Worm (Caenorhabditis elegans) whole organism, young adult: Measurements from ENCODE around the gene srd-21.

Experiments used
- B0261.1 ChIP-seq: sonication (generic microtip); optimal IDR thresholded peaks from 2 replicates; lab custom pipeline; 2016; ENCODE audit warnings: mild to moderate bottlenecking, missing genetic modification characterization, moderate library complexity, missing compliant biosample characterization
- B0336.3 ChIP-seq: fragments of 200-800 bp; sonication (Bioruptor generic); IDR thresholded peaks from 2 replicates; pipeline ENCODE4 v1.3.6; 2022; ENCODE audit warnings: missing genetic modification characterization, missing compliant biosample characterization
- C06A6.2 ChIP-seq: fragments of 200-800 bp; sonication (Bioruptor generic); conservative IDR thresholded peaks from 2 replicates; pipeline ENCODE4 v1.3.6; 2022; ENCODE audit warnings: missing genetic modification characterization, missing compliant biosample characterization
- C17E4.6 ChIP-seq: fragments of 200-800 bp; sonication (Bioruptor generic); IDR thresholded peaks from 2 replicates; pipeline ENCODE4 v1.3.6; 2022; ENCODE audit warnings: missing genetic modification reagents, missing genetic modification characterization, missing compliant biosample characterization
- F57C9.4 ChIP-seq: sonication (generic microtip); optimal IDR thresholded peaks from 2 replicates; lab custom pipeline; 2017; ENCODE audit warnings: mild to moderate bottlenecking, missing genetic modification characterization, missing compliant biosample characterization
- K12H6.12 ChIP-seq: fragments of 200-800 bp; sonication (Bioruptor generic); optimal IDR thresholded peaks from 2 replicates; lab custom pipeline; 2018; ENCODE audit warnings: mild to moderate bottlenecking, missing genetic modification characterization, missing compliant biosample characterization
- Y95B8A.8 ChIP-seq: fragments of 200-800 bp; sonication (Bioruptor generic); IDR thresholded peaks from 2 replicates; pipeline ENCODE4 v1.3.6; 2022; ENCODE audit warnings: missing genetic modification reagents, missing genetic modification characterization, missing compliant biosample characterization
- akir-1 ChIP-seq: fragments of 200-800 bp; sonication (Bioruptor generic); optimal IDR thresholded peaks from 2 replicates; lab custom pipeline; 2018; ENCODE audit warnings: mild to moderate bottlenecking, missing genetic modification characterization, moderate library complexity, missing compliant biosample characterization
- ama-1 ChIP-seq, 3 experiments: fragments of 150-350 bp in 1 of 3; sonication (generic microtip) in 2 of 3; optimal IDR thresholded peaks; 2 replicates each; lab custom pipeline; 2014 to 2018; ENCODE audit warnings: missing biosample characterization in 2 of 3, missing genetic modification characterization in 2 of 3, missing genetic modification reagents in 2 of 3
- athp-1 ChIP-seq: sonication (generic microtip); optimal IDR thresholded peaks from 2 replicates; lab custom pipeline; 2017; ENCODE audit warnings: mild to moderate bottlenecking, missing genetic modification characterization, missing compliant biosample characterization
- attf-3 ChIP-seq: fragments of 200-800 bp; sonication (Bioruptor generic); conservative IDR thresholded peaks from 2 replicates; pipeline ENCODE4 v1.3.6; 2022; ENCODE audit warnings: missing genetic modification reagents, missing genetic modification characterization, missing compliant biosample characterization
- ceh-40 ChIP-seq: fragments of 200-800 bp; sonication (Bioruptor generic); IDR thresholded peaks from 2 replicates; pipeline ENCODE4 v1.3.6; 2022; ENCODE audit warnings: missing genetic modification characterization, missing compliant biosample characterization
- ceh-91 ChIP-seq: fragments of 200-800 bp; sonication (Bioruptor generic); IDR thresholded peaks from 2 replicates; pipeline ENCODE4 v1.3.6; 2022; ENCODE audit warnings: missing genetic modification reagents, missing genetic modification characterization, missing compliant biosample characterization
- die-1 ChIP-seq: sonication (generic microtip); optimal IDR thresholded peaks from 2 replicates; lab custom pipeline; 2016; ENCODE audit warnings: missing genotype, mild to moderate bottlenecking, missing genetic modification characterization, missing compliant biosample characterization
- egrh-3 ChIP-seq: fragments of 200-800 bp; sonication (Bioruptor generic); IDR thresholded peaks from 2 replicates; pipeline ENCODE4 v1.3.6; 2022; ENCODE audit warnings: missing genetic modification reagents, missing genetic modification characterization, missing compliant biosample characterization
- ekl-4 ChIP-seq: fragments of 200-800 bp; sonication (Bioruptor generic); IDR thresholded peaks from 2 replicates; pipeline ENCODE4 v1.3.6; 2022; ENCODE audit warnings: missing genetic modification reagents, missing genetic modification characterization, missing compliant biosample characterization
- fkh-3 ChIP-seq: sonication (generic microtip); optimal IDR thresholded peaks from 2 replicates; lab custom pipeline; 2016; ENCODE audit warnings: mild to moderate bottlenecking, missing genetic modification characterization, missing compliant biosample characterization
- hlh-12 ChIP-seq: sonication (generic microtip); optimal IDR thresholded peaks from 2 replicates; lab custom pipeline; 2016; ENCODE audit warnings: missing genetic modification characterization, missing compliant biosample characterization
- hlh-26 ChIP-seq: fragments of 200-800 bp; sonication (Bioruptor generic); conservative IDR thresholded peaks from 2 replicates; pipeline ENCODE4 v1.3.6; 2022; ENCODE audit warnings: missing genetic modification reagents, missing genetic modification characterization, missing compliant biosample characterization
- lag-1 ChIP-seq: fragments of 200-800 bp; sonication (Bioruptor generic); IDR thresholded peaks from 2 replicates; pipeline ENCODE4 v1.3.6; 2022; ENCODE audit warnings: missing genetic modification reagents, missing genetic modification characterization, missing compliant biosample characterization
- let-526 ChIP-seq: fragments of 200-800 bp; sonication (Bioruptor generic); IDR thresholded peaks from 2 replicates; pipeline ENCODE4 v1.3.6; 2022; ENCODE audit warnings: missing genetic modification reagents, missing genetic modification characterization, missing compliant biosample characterization
- let-607 ChIP-seq, 2 experiments: fragments of 200-800 bp in 1 of 2; sonication (Bioruptor generic) in 1 of 2; sonication (generic microtip) in 1 of 2; optimal IDR thresholded peaks; 2 replicates each; lab custom pipeline; 2016 to 2018; ENCODE audit warnings: mild to moderate bottlenecking in 2 of 2, missing compliant biosample characterization in 2 of 2, missing genetic modification characterization in 2 of 2, moderate library complexity in 2 of 2, missing genotype in 1 of 2
- lin-54 ChIP-seq: fragments of 200-800 bp; sonication (Bioruptor generic); optimal IDR thresholded peaks from 2 replicates; lab custom pipeline; 2018; ENCODE audit warnings: mild to moderate bottlenecking, missing genetic modification characterization, missing compliant biosample characterization
- lir-1 ChIP-seq: fragments of 200-800 bp; sonication (Bioruptor generic); conservative IDR thresholded peaks from 2 replicates; pipeline ENCODE4 v1.3.6; 2022; ENCODE audit warnings: missing genetic modification reagents, missing genetic modification characterization, missing compliant biosample characterization
- madf-10 ChIP-seq: sonication (generic microtip); optimal IDR thresholded peaks from 2 replicates; lab custom pipeline; 2016; ENCODE audit warnings: mild to moderate bottlenecking, missing genetic modification characterization, missing compliant biosample characterization
- mcd-1 ChIP-seq: fragments of 200-800 bp; sonication (Bioruptor generic); IDR thresholded peaks from 2 replicates; pipeline ENCODE4 v1.3.6; 2022; ENCODE audit warnings: missing genetic modification reagents, missing genetic modification characterization, missing compliant biosample characterization
- mel-28 ChIP-seq: sonication (generic microtip); optimal IDR thresholded peaks from 2 replicates; lab custom pipeline; 2016; ENCODE audit warnings: borderline replicate concordance, mild to moderate bottlenecking, missing genetic modification characterization, missing compliant biosample characterization
- mxl-1 ChIP-seq: sonication (generic microtip); optimal IDR thresholded peaks from 2 replicates; lab custom pipeline; 2016; ENCODE audit warnings: missing genetic modification characterization, missing compliant biosample characterization
- nfya-2 ChIP-seq: fragments of 200-800 bp; sonication (Bioruptor generic); IDR thresholded peaks from 2 replicates; pipeline ENCODE4 v1.3.6; 2022; ENCODE audit warnings: missing genetic modification reagents, missing genetic modification characterization, missing compliant biosample characterization
- nfyb-1 ChIP-seq: fragments of 200-800 bp; sonication (Bioruptor generic); IDR thresholded peaks from 2 replicates; pipeline ENCODE4 v1.3.6; 2022; ENCODE audit warnings: missing genetic modification reagents, missing genetic modification characterization, missing compliant biosample characterization
- nhr-120 ChIP-seq: fragments of 200-800 bp; sonication (Bioruptor generic); IDR thresholded peaks from 2 replicates; pipeline ENCODE4 v1.3.6; 2022; ENCODE audit warnings: missing genetic modification characterization, missing compliant biosample characterization
- nhr-179 ChIP-seq: sonication (generic microtip); optimal IDR thresholded peaks from 2 replicates; lab custom pipeline; 2016; ENCODE audit warnings: mild to moderate bottlenecking, missing genetic modification characterization, missing compliant biosample characterization
- nhr-27 ChIP-seq: fragments of 200-800 bp; sonication (Bioruptor generic); optimal IDR thresholded peaks from 2 replicates; lab custom pipeline; 2018; ENCODE audit warnings: mild to moderate bottlenecking, missing genetic modification characterization, moderate library complexity, missing compliant biosample characterization
- nhr-90 ChIP-seq: sonication (generic microtip); optimal IDR thresholded peaks from 2 replicates; lab custom pipeline; 2016; ENCODE audit warnings: missing genotype, mild to moderate bottlenecking, missing genetic modification characterization, missing compliant biosample characterization
- pbrm-1 ChIP-seq: fragments of 200-800 bp; sonication (Bioruptor generic); IDR thresholded peaks from 2 replicates; pipeline ENCODE4 v1.3.6; 2022; ENCODE audit warnings: missing genetic modification reagents, missing genetic modification characterization, missing compliant biosample characterization
- sea-2 ChIP-seq: fragments of 200-800 bp; sonication (Bioruptor generic); IDR thresholded peaks from 2 replicates; pipeline ENCODE4 v1.3.6; 2022; ENCODE audit warnings: missing genetic modification characterization, missing compliant biosample characterization
- snpc-1.1 ChIP-seq: sonication (generic microtip); optimal IDR thresholded peaks from 2 replicates; lab custom pipeline; 2017; ENCODE audit warnings: missing genetic modification characterization, mild to moderate bottlenecking, missing compliant biosample characterization, antibody characterized with exemption, moderate library complexity, missing genotype, missing genetic modification reagents; ENCODE audit not compliant: insufficient read depth
- snpc-1.3 ChIP-seq: sonication (generic microtip); optimal IDR thresholded peaks from 2 replicates; lab custom pipeline; 2017; ENCODE audit warnings: missing genetic modification characterization, mild to moderate bottlenecking, missing compliant biosample characterization, antibody characterized with exemption, moderate library complexity, missing genotype, missing genetic modification reagents; ENCODE audit not compliant: insufficient read depth
- snpc-3.4 ChIP-seq: sonication (generic microtip); optimal IDR thresholded peaks from 2 replicates; lab custom pipeline; 2017; ENCODE audit warnings: missing genetic modification characterization, mild to moderate bottlenecking, missing compliant biosample characterization, antibody characterized with exemption, moderate library complexity, missing genotype, missing genetic modification reagents
- snpc-4 ChIP-seq, 5 experiments: fragments of 150-350 bp in 1 of 5; sonication (generic microtip) in 4 of 5; optimal IDR thresholded peaks; 2 replicates each; lab custom pipeline; 2014 to 2018; ENCODE audit warnings: missing genetic modification characterization in 5 of 5, missing biosample characterization in 3 of 5, antibody characterized with exemption in 2 of 5, mild to moderate bottlenecking in 2 of 5, missing compliant biosample characterization in 2 of 5, missing genotype in 2 of 5, moderate library complexity in 2 of 5, missing genetic modification reagents in 1 of 5
- sptf-2 ChIP-seq: fragments of 200-800 bp; sonication (Bioruptor generic); optimal IDR thresholded peaks from 2 replicates; lab custom pipeline; 2018; ENCODE audit warnings: mild to moderate bottlenecking, missing genetic modification characterization, missing compliant biosample characterization
- tbp1 ChIP-seq: fragments of 200-800 bp; sonication (Bioruptor generic); optimal IDR thresholded peaks from 2 replicates; lab custom pipeline; 2018; ENCODE audit warnings: mild to moderate bottlenecking, missing genetic modification characterization, missing compliant biosample characterization
- zfh-2 ChIP-seq: fragments of 200-800 bp; sonication (Bioruptor generic); conservative IDR thresholded peaks from 2 replicates; pipeline ENCODE4 v1.3.6; 2022; ENCODE audit warnings: missing genetic modification reagents, missing genetic modification characterization, missing compliant biosample characterization
- ztf-22 ChIP-seq: fragments of 200-800 bp; sonication (Bioruptor generic); optimal IDR thresholded peaks from 2 replicates; lab custom pipeline; 2018; ENCODE audit warnings: mild to moderate bottlenecking, missing genetic modification characterization, moderate library complexity, missing compliant biosample characterization
- ztf-25 ChIP-seq: fragments of 200-800 bp; sonication (Bioruptor generic); IDR thresholded peaks from 2 replicates; pipeline ENCODE4 v1.3.6; 2022; ENCODE audit warnings: missing genetic modification reagents, missing genetic modification characterization, missing compliant biosample characterization
- ztf-26 ChIP-seq: sonication (generic microtip); optimal IDR thresholded peaks from 2 replicates; lab custom pipeline; 2017; ENCODE audit warnings: missing genetic modification characterization, missing compliant biosample characterization
- ztf-6 ChIP-seq: fragments of 200-800 bp; sonication (Bioruptor generic); IDR thresholded peaks from 2 replicates; pipeline ENCODE4 v1.3.6; 2022; ENCODE audit warnings: missing genetic modification reagents, missing genetic modification characterization, missing compliant biosample characterization

srd-21 gene

DNA sequence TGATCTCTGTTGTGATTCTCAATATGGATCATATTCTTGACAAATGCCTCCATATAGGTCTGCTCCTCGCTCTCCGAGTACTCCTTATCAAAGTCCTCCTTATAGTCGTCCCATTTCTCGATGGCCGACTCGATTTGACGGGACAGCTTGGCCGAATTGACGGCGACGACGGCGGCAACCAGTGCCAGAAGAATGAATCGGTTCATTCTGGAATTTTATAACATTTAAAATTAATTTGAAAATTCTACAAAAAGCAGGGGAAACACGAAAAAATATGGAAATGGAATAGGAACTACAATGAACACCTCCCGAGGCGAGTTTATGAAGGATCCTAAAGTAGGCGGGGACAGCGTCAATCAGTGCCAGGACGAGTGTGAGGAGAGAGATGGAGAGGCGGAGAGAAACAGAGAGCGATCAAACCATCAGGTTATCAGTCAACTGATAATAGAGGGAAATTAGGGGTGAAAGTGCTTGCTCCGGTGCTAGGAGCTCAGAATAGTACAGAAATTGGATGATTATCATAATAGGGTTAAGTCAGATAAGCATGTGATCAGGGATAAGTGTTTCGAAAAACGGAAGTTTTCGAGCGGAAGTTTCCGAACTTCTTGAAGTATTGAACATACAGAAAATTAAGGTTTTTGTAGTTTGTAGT lies 34.4 kb upstream of the srd-21 start, which contains the start of gene cpl-1:
cpl-1 (minus strand) TSS at position 207 of the 652 bp plus-strand sequence.
- TF ChIP-seq ztf-26 (tag; lab: Kevin White, UChicago) (no peak), nfyb-1 (GFP tag; lab: Robert Waterston, UW) (0 out of 2 replicates have a peak, but pooled peaks have one; percentile 36), lir-1 (GFP tag; lab: Robert Waterston, UW) (no peak), snpc-1.1 (tag; lab: Kevin White, UChicago) (no peak), nhr-120 (GFP tag; lab: Robert Waterston, UW) (no peak), madf-10 (tag; lab: Kevin White, UChicago) (peak; percentile 29), let-607 (tag; optimal IDR thresholded peaks at IDR 0.05; lab: Kevin White, UChicago) (peak in 1 of 2 experiments; percentile 30), ztf-22 (GFP tag; lab: Kevin White, UChicago) (no peak), attf-3 (GFP tag; lab: Robert Waterston, UW) (no peak), ceh-40 (GFP tag; lab: Robert Waterston, UW) (no peak), snpc-4 (GFP tag; optimal IDR thresholded peaks at IDR 0.05; lab: Kevin White, UChicago) (no peak), snpc-4 (tag; optimal IDR thresholded peaks at IDR 0.05; lab: Kevin White, UChicago) (peak in 2 of 4 experiments; percentile 11 to 35), nfya-2 (GFP tag; lab: Robert Waterston, UW) (no peak), B0261.1 (tag; lab: Kevin White, UChicago) (no peak), hlh-26 (GFP tag; lab: Robert Waterston, UW) (no peak), C06A6.2 (GFP tag; lab: Robert Waterston, UW) (no peak), sptf-2 (GFP tag; lab: Kevin White, UChicago) (no peak), fkh-3 (tag; lab: Kevin White, UChicago) (no peak), Y95B8A.8 (GFP tag; lab: Robert Waterston, UW) (no peak), K12H6.12 (peak; percentile 22), ama-1 (optimal IDR thresholded peaks at IDR 0.05; lab: Kevin White, UChicago) (peak; percentile 63), ama-1 (GFP tag; optimal IDR thresholded peaks at IDR 0.05; lab: Kevin White, UChicago) (no peak), nhr-27 (tag; lab: Kevin White, UChicago) (no peak), snpc-1.3 (tag; lab: Kevin White, UChicago) (no peak), athp-1 (tag; lab: Kevin White, UChicago) (no peak), nhr-179 (tag; lab: Kevin White, UChicago) (no peak), lag-1 (GFP tag; lab: Robert Waterston, UW) (no peak), ztf-6 (GFP tag; lab: Robert Waterston, UW) (no peak), egrh-3 (GFP tag; lab: Robert Waterston, UW) (no peak), mel-28 (tag; lab: Kevin White, UChicago) (no peak), mxl-1 (tag; lab: Kevin White, UChicago) (no peak), lin-54 (GFP tag; lab: Kevin White, UChicago) (peak; percentile 39), nhr-90 (tag; lab: Kevin White, UChicago) (no peak), die-1 (tag; lab: Kevin White, UChicago) (no peak), ceh-91 (GFP tag; lab: Robert Waterston, UW) (no peak), pbrm-1 (GFP tag; lab: Robert Waterston, UW) (0 out of 2 replicates have a peak, but pooled peaks have one; percentile 30), akir-1 (GFP tag; lab: Kevin White, UChicago) (no peak), tbp1 (GFP tag; lab: Kevin White, UChicago) (peak; percentile 28), snpc-3.4 (tag; lab: Kevin White, UChicago) (no peak), F57C9.4 (no peak), let-526 (GFP tag; lab: Robert Waterston, UW) (no peak), B0336.3 (GFP tag; lab: Robert Waterston, UW) (peak; percentile 42; the same call in 1 of the 2 replicates), ekl-4 (GFP tag; lab: Robert Waterston, UW) (no peak), sea-2 (GFP tag; lab: Robert Waterston, UW) (no peak), C17E4.6 (no peak), hlh-12 (tag; lab: Kevin White, UChicago) (no peak), ztf-25 (GFP tag; lab: Robert Waterston, UW) (no peak), zfh-2 (GFP tag; lab: Robert Waterston, UW) (peak; percentile 69), mcd-1 (GFP tag; lab: Robert Waterston, UW) (no peak)
